Fruit fly (Drosophila melanogaster) whole organism, embryonic: ENCODE results near the gene Top3alpha.

Experiments used
- Ada2b ChIP-seq: fragments of 200-800 bp; sonication (Bioruptor generic); IDR thresholded peaks from 2 replicates; pipeline ENCODE4 v1.3.6; 2022; ENCODE audit warnings: missing biosample characterization, missing genetic modification characterization
- Awh ChIP-seq: fragments of 200-800 bp; sonication (Bioruptor generic); IDR thresholded peaks from 2 replicates; pipeline ENCODE4, ENCODE4 v1.3.6; 2022; ENCODE audit warnings: missing biosample characterization, missing genetic modification characterization
- BEAF-32 ChIP-seq: fragments of 200-800 bp; sonication (Bioruptor generic); optimal IDR thresholded peaks from 3 replicates; lab custom pipeline; 2017; ENCODE audit warnings: missing biosample characterization, missing genetic modification characterization, mild to moderate bottlenecking, moderate library complexity, missing genetic modification reagents
- CG10431 ChIP-seq: fragments of 200-800 bp; sonication (Bioruptor generic); optimal IDR thresholded peaks from 3 replicates; lab custom pipeline; 2018; ENCODE audit warnings: missing biosample characterization, mild to moderate bottlenecking, missing genetic modification characterization
- CG11093 ChIP-seq: fragments of 200-800 bp; sonication (Bioruptor generic); IDR thresholded peaks from 3 replicates; pipeline ENCODE4 v1.3.6; 2022; ENCODE audit warnings: missing biosample characterization, missing genetic modification characterization
- CG11247 ChIP-seq: fragments of 200-800 bp; sonication (Bioruptor generic); IDR thresholded peaks from 2 replicates; pipeline ENCODE4 v1.3.6; 2022; ENCODE audit warnings: missing biosample characterization, missing genetic modification characterization
- CG12659 ChIP-seq: fragments of 200-800 bp; sonication (Bioruptor generic); optimal IDR thresholded peaks from 3 replicates; lab custom pipeline; 2017; ENCODE audit warnings: mild to moderate bottlenecking, missing biosample characterization, missing genetic modification reagents, missing genetic modification characterization
- CG14014 ChIP-seq: fragments of 200-800 bp; sonication (Bioruptor generic); IDR thresholded peaks from 2 replicates; pipeline ENCODE4 v1.3.6; 2022; ENCODE audit warnings: missing biosample characterization, missing genetic modification characterization
- CG1529 ChIP-seq: fragments of 200-800 bp; sonication (Bioruptor generic); optimal IDR thresholded peaks from 3 replicates; lab custom pipeline; 2018; ENCODE audit warnings: missing biosample characterization, missing genetic modification characterization
- CG17186 ChIP-seq: fragments of 200-800 bp; sonication (Bioruptor generic); optimal IDR thresholded peaks from 3 replicates; lab custom pipeline; 2017; ENCODE audit warnings: missing biosample characterization, missing genetic modification reagents, missing genetic modification characterization
- CG1832 ChIP-seq: fragments of 200-800 bp; sonication (Bioruptor generic); optimal IDR thresholded peaks from 2 replicates; lab custom pipeline; 2017; ENCODE audit warnings: missing biosample characterization, mild to moderate bottlenecking, missing genetic modification characterization, inconsistent platforms
- CG2120 ChIP-seq: fragments of 200-800 bp; sonication (Bioruptor generic); optimal IDR thresholded peaks from 3 replicates; lab custom pipeline; 2016; ENCODE audit warnings: missing biosample characterization, missing genetic modification characterization
- CG2678 ChIP-seq: fragments of 200-800 bp; sonication (Bioruptor generic); optimal IDR thresholded peaks from 3 replicates; lab custom pipeline; 2019; ENCODE audit warnings: missing biosample characterization, mild to moderate bottlenecking, missing genetic modification characterization, moderate library complexity
- CG3065 ChIP-seq: fragments of 200-800 bp; sonication (Bioruptor generic); optimal IDR thresholded peaks from 2 replicates; lab custom pipeline; 2016; ENCODE audit warnings: missing biosample characterization, missing genetic modification characterization
- CG43689 ChIP-seq: fragments of 200-800 bp; sonication (Bioruptor generic); IDR thresholded peaks from 2 replicates; pipeline ENCODE4 v1.3.6; 2022; ENCODE audit warnings: missing biosample characterization, missing genetic modification characterization
- CG8290 ChIP-seq, 3 experiments: fragments of 200-800 bp; sonication (Bioruptor generic); optimal IDR thresholded peaks; 2 replicates each; lab custom pipeline; 2016 to 2019; ENCODE audit warnings: missing biosample characterization in 3 of 3, missing genetic modification characterization in 3 of 3, mild to moderate bottlenecking in 2 of 3, moderate library complexity in 1 of 3
- CG9817 ChIP-seq: fragments of 200-800 bp; sonication (Bioruptor generic); optimal IDR thresholded peaks from 2 replicates; lab custom pipeline; 2018; ENCODE audit warnings: missing biosample characterization, mild to moderate bottlenecking, missing genetic modification characterization, moderate library complexity
- CrebB ChIP-seq: fragments of 200-800 bp; sonication (Bioruptor generic); optimal IDR thresholded peaks from 3 replicates; lab custom pipeline; 2018; ENCODE audit warnings: missing biosample characterization, mild to moderate bottlenecking, missing genetic modification characterization
- Dref ChIP-seq: fragments of 200-800 bp; sonication (Bioruptor generic); IDR thresholded peaks from 2 replicates; pipeline ENCODE4 v1.3.6; 2022; ENCODE audit warnings: missing biosample characterization, missing genetic modification characterization
- Drgx ChIP-seq: fragments of 200-800 bp; sonication (Bioruptor generic); IDR thresholded peaks from 2 replicates; pipeline ENCODE4 v1.3.6; 2022; ENCODE audit warnings: missing biosample characterization, missing genetic modification characterization
- Gsc ChIP-seq: fragments of 200-800 bp; sonication (Bioruptor generic); IDR thresholded peaks from 2 replicates; pipeline ENCODE4 v1.3.6; 2022; ENCODE audit warnings: missing biosample characterization, missing genetic modification characterization
- HLH4C ChIP-seq: fragments of 200-800 bp; sonication (Bioruptor generic); IDR thresholded peaks from 3 replicates; pipeline ENCODE4 v1.3.6; 2022; ENCODE audit warnings: missing biosample characterization, missing genetic modification characterization; ENCODE audit not compliant: partially characterized antibody
- Meics ChIP-seq: fragments of 200-800 bp; sonication (Bioruptor generic); optimal IDR thresholded peaks from 2 replicates; lab custom pipeline; 2017; ENCODE audit warnings: missing biosample characterization, mild to moderate bottlenecking, missing genetic modification characterization
- Mrtf ChIP-seq: fragments of 200-800 bp; sonication (Bioruptor generic); IDR thresholded peaks from 3 replicates; pipeline ENCODE4 v1.3.6; 2022; ENCODE audit warnings: missing biosample characterization, missing genetic modification characterization
- Opbp ChIP-seq: fragments of 200-800 bp; sonication (Bioruptor generic); IDR thresholded peaks from 3 replicates; pipeline ENCODE4 v1.3.6; 2022; ENCODE audit warnings: missing biosample characterization, missing genetic modification characterization; ENCODE audit not compliant: partially characterized antibody
- PHDP ChIP-seq: fragments of 200-800 bp; sonication (Bioruptor generic); optimal IDR thresholded peaks from 3 replicates; lab custom pipeline; 2018; ENCODE audit warnings: missing biosample characterization, mild to moderate bottlenecking, missing genetic modification characterization, moderate library complexity
- Ravus ChIP-seq: fragments of 200-800 bp; sonication (Bioruptor generic); IDR thresholded peaks from 2 replicates; pipeline ENCODE4 v1.3.6; 2022; ENCODE audit warnings: missing biosample characterization, missing genetic modification characterization
- Taf1 ChIP-seq: fragments of 200-800 bp; sonication (Bioruptor generic); IDR thresholded peaks from 2 replicates; pipeline ENCODE4 v1.3.6; 2022; ENCODE audit warnings: missing biosample characterization, missing genetic modification characterization
- ash1 ChIP-seq: fragments of 200-800 bp; sonication (Bioruptor generic); optimal IDR thresholded peaks from 2 replicates; lab custom pipeline; 2018; ENCODE audit warnings: missing biosample characterization, mild to moderate bottlenecking, missing genetic modification characterization
- bowl ChIP-seq: fragments of 200-800 bp; sonication (Bioruptor generic); IDR thresholded peaks from 2 replicates; pipeline ENCODE4 v1.3.6; 2022; ENCODE audit warnings: missing biosample characterization, missing genetic modification characterization
- btn ChIP-seq: fragments of 200-800 bp; sonication (Bioruptor generic); optimal IDR thresholded peaks from 2 replicates; lab custom pipeline; 2016; ENCODE audit warnings: missing biosample characterization, missing genetic modification characterization
- cg ChIP-seq: fragments of 200-800 bp; sonication (Bioruptor generic); optimal IDR thresholded peaks from 3 replicates; lab custom pipeline; 2019; ENCODE audit warnings: missing biosample characterization, mild to moderate bottlenecking, missing genetic modification characterization, moderate library complexity
- chn ChIP-seq: fragments of 200-800 bp; sonication (Bioruptor generic); optimal IDR thresholded peaks from 2 replicates; lab custom pipeline; 2016; ENCODE audit warnings: missing biosample characterization, missing genetic modification characterization
- crol ChIP-seq: fragments of 200-800 bp; sonication (Bioruptor generic); IDR thresholded peaks from 2 replicates; pipeline ENCODE4 v1.3.6; 2022; ENCODE audit warnings: missing biosample characterization, missing genetic modification characterization
- fd3F ChIP-seq: fragments of 200-800 bp; sonication (Bioruptor generic); optimal IDR thresholded peaks from 2 replicates; lab custom pipeline; 2018; ENCODE audit warnings: missing biosample characterization, mild to moderate bottlenecking, missing genetic modification characterization, moderate library complexity
- fd64A ChIP-seq: fragments of 200-800 bp; sonication (Bioruptor generic); optimal IDR thresholded peaks from 3 replicates; lab custom pipeline; 2018; ENCODE audit warnings: missing biosample characterization, mild to moderate bottlenecking, missing genetic modification characterization
- gce ChIP-seq: fragments of 200-800 bp; sonication (Bioruptor generic); IDR thresholded peaks from 3 replicates; pipeline ENCODE4 v1.3.6; 2022; ENCODE audit warnings: missing biosample characterization, missing genetic modification characterization
- gcm2 ChIP-seq: fragments of 200-800 bp; sonication (Bioruptor generic); optimal IDR thresholded peaks from 2 replicates; lab custom pipeline; 2016; ENCODE audit warnings: missing biosample characterization, missing genetic modification characterization
- grn ChIP-seq: fragments of 200-800 bp; sonication (Bioruptor generic); optimal IDR thresholded peaks from 3 replicates; lab custom pipeline; 2017; ENCODE audit warnings: missing biosample characterization, missing genetic modification characterization
- jing ChIP-seq: fragments of 200-800 bp; sonication (Bioruptor generic); optimal IDR thresholded peaks from 2 replicates; lab custom pipeline; 2018; ENCODE audit warnings: missing biosample characterization, mild to moderate bottlenecking, missing genetic modification characterization
- klu ChIP-seq: fragments of 200-800 bp; sonication (Bioruptor generic); IDR thresholded peaks from 2 replicates; pipeline ENCODE4 v1.3.6; 2022; ENCODE audit warnings: missing biosample characterization, missing genetic modification characterization
- lab ChIP-seq: fragments of 200-800 bp; sonication (Bioruptor generic); optimal IDR thresholded peaks from 3 replicates; lab custom pipeline; 2017; ENCODE audit warnings: missing biosample characterization, missing genetic modification characterization, mild to moderate bottlenecking, moderate library complexity, missing genetic modification reagents
- nom ChIP-seq: fragments of 200-800 bp; sonication (Bioruptor generic); optimal IDR thresholded peaks from 2 replicates; lab custom pipeline; 2017; ENCODE audit warnings: missing biosample characterization, missing genetic modification characterization, mild to moderate bottlenecking, moderate library complexity, missing genetic modification reagents
- pnt ChIP-seq: fragments of 200-800 bp; sonication (Bioruptor generic); optimal IDR thresholded peaks from 3 replicates; lab custom pipeline; 2016; ENCODE audit warnings: missing biosample characterization, missing genetic modification characterization
- psq ChIP-seq: fragments of 200-800 bp; sonication (Bioruptor generic); optimal IDR thresholded peaks from 2 replicates; lab custom pipeline; 2017; ENCODE audit warnings: missing biosample characterization, missing genetic modification characterization
- pum ChIP-seq: fragments of 200-800 bp; sonication (Bioruptor generic); optimal IDR thresholded peaks from 2 replicates; lab custom pipeline; 2016; ENCODE audit warnings: missing biosample characterization, missing genetic modification characterization
- sd ChIP-seq: fragments of 200-800 bp; sonication (Bioruptor generic); optimal IDR thresholded peaks from 3 replicates; lab custom pipeline; 2018; ENCODE audit warnings: missing biosample characterization, mild to moderate bottlenecking, missing genetic modification characterization, moderate library complexity
- slp2 ChIP-seq: fragments of 200-800 bp; sonication (Bioruptor generic); optimal IDR thresholded peaks from 2 replicates; lab custom pipeline; 2016; ENCODE audit warnings: missing biosample characterization, missing genetic modification characterization
- ssp ChIP-seq: fragments of 200-800 bp; sonication (Bioruptor generic); IDR thresholded peaks from 2 replicates; pipeline ENCODE4 v1.3.6; 2022; ENCODE audit warnings: missing biosample characterization, missing genetic modification characterization
- tin ChIP-seq: fragments of 200-800 bp; sonication (Bioruptor generic); optimal IDR thresholded peaks from 3 replicates; lab custom pipeline; 2016; ENCODE audit warnings: missing biosample characterization, missing genetic modification characterization
- trem ChIP-seq: fragments of 200-800 bp; optimal IDR thresholded peaks from 3 replicates; lab custom pipeline; 2019; ENCODE audit warnings: missing biosample characterization, mild to moderate bottlenecking, missing genetic modification characterization, moderate library complexity
- z ChIP-seq: fragments of 200-800 bp; sonication (Bioruptor generic); IDR thresholded peaks from 3 replicates; pipeline ENCODE4 v1.3.6; 2022; ENCODE audit warnings: missing biosample characterization, missing genetic modification characterization

Gene Top3alpha

DNA sequence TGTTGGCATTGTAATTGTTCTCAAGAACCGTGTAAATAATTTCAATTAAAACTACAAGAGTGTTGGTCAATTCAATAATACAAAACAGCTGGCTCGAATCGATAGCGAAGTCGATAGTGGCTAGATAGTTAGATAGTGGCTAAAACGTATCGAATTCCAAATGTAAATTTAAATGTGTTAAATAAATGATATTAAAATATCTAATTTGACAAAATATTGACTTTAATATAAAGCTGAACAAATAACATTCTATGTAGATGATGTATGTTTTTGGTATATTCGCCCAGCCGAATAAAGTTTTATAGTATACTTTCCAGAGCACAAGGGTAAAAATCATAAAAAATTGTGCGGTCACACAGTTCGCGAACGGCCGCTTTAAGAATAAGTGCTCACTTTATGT is 28.3 kb downstream of the Top3alpha start, which contains the start of the genes Dpm1 and CG10137 (continued):
- TF ChIP-seq CG2678 (tag; lab: Kevin White, UChicago) (no peak), Ada2b (GFP tag; lab: Robert Waterston, UW) (no peak), psq (GFP tag; lab: Kevin White, UChicago) (no peak), Ravus (GFP tag; lab: Robert Waterston, UW) (no peak), CG12659 (GFP tag; lab: Kevin White, UChicago) (peak; percentile 82), ash1 (GFP tag; lab: Kevin White, UChicago) (no peak), slp2 (GFP tag; lab: Kevin White, UChicago) (no peak), CG14014 (GFP tag; lab: Robert Waterston, UW) (no peak), chn (no peak), jing (no peak), nom (GFP tag; lab: Kevin White, UChicago) (no peak), pnt (GFP tag; lab: Kevin White, UChicago) (no peak), fd3F (GFP tag; lab: Kevin White, UChicago) (no peak), sd (tag; lab: Kevin White, UChicago) (peak; percentile 11), grn (GFP tag; lab: Kevin White, UChicago) (no peak), ssp (GFP tag; lab: Robert Waterston, UW) (no peak), CG9817 (tag; lab: Kevin White, UChicago) (no peak), cg (GFP tag; lab: Kevin White, UChicago) (peak; percentile 0), PHDP (tag; lab: Kevin White, UChicago) (peak; percentile 1), CG8290 (GFP tag; optimal IDR thresholded peaks at IDR 0.05; lab: Kevin White, UChicago) (no peak), CG8290 (tag; optimal IDR thresholded peaks at IDR 0.05; lab: Kevin White, UChicago) (peak in 1 of 2 experiments; percentile 4), Mrtf (no peak), CG3065 (GFP tag; lab: Kevin White, UChicago) (no peak), gce (no peak), CG1529 (no peak), CG17186 (peak; percentile 15), CrebB (tag; lab: Kevin White, UChicago) (peak; percentile 6), crol (GFP tag; lab: Robert Waterston, UW) (no peak), Dref (GFP tag; lab: Robert Waterston, UW) (peak; percentile 62), fd64A (no peak), z (GFP tag; lab: Robert Waterston, UW) (no peak), CG43689 (GFP tag; lab: Robert Waterston, UW) (no peak), Opbp (peak; percentile 78), btn (GFP tag; lab: Kevin White, UChicago) (no peak), Meics (no peak), CG11093 (GFP tag; lab: Robert Waterston, UW) (no peak), BEAF-32 (GFP tag; lab: Kevin White, UChicago) (peak; percentile 82), lab (GFP tag; lab: Kevin White, UChicago) (no peak), tin (no peak), klu (GFP tag; lab: Robert Waterston, UW) (no peak), Drgx (GFP tag; lab: Robert Waterston, UW) (no peak), CG11247 (GFP tag; lab: Robert Waterston, UW) (no peak), trem (tag; lab: Kevin White, UChicago) (peak; percentile 68), CG2120 (GFP tag; lab: Kevin White, UChicago) (peak; percentile 8), CG10431 (GFP tag; lab: Kevin White, UChicago) (no peak), Gsc (GFP tag; lab: Robert Waterston, UW) (no peak), CG1832 (GFP tag; lab: Kevin White, UChicago) (no peak), Taf1 (GFP tag; lab: Robert Waterston, UW) (no peak), bowl (GFP tag; lab: Robert Waterston, UW) (no peak), gcm2 (GFP tag; lab: Kevin White, UChicago) (no peak), HLH4C (GFP tag; lab: Robert Waterston, UW) (peak; percentile 69), pum (GFP tag; lab: Kevin White, UChicago) (no peak), Awh (GFP tag; lab: Robert Waterston, UW) (no peak)
